5 fruit fly cellular contexts compared by ENCODE assay signal in the genomic region with DNA sequence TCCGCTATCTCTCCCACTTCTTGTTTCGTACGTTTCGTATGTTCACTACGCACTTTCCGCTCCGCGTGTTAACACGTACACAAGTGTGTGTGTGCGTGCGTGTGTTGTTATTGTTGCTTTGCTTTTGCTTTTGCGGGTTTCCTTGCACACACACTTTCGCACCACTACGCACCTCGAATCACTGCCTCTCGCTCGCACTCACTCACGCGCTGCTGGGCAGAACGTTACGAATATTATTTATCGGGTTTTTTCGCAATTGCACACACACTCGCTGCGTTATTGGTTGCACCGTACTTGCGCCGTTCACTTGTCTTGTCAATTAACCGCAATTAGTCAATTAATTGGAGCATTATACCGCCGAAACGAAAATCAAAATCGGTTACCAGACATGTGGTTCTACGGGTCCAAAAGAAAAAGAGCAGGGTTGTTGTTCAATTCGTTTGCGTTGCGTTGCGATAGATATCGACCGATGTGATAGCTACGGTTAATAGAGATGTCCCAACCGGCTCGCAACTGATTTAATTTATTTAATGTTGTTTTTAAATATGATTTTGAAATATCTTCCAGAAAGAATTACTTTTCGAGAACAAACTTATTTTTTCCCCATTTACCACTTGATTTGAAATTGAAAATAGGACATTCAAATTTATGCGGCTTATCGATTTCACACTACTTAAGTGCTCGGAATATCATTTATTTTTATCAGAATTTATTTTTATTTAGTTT.
TF ChIP-seq lines count a peak whose summit lies in the region.

A gene (minus strand): TSS at position 395 of the 726 bp plus-strand sequence.

TF ChIP-seq in whole organism, adult, 20 proteins besides CTCF, POLR2A, EP300 and RAD21 (continued from another document):
- no peak for TF ChIP-seq Clk (GFP tag; optimal IDR thresholded peaks at IDR 0.05; lab: Kevin White, UChicago)
- TF ChIP-seq Mnt (GFP tag; optimal IDR thresholded peaks at IDR 0.05; lab: Kevin White, UChicago), result peak; percentile 73
- TF ChIP-seq bab1 (GFP tag; optimal IDR thresholded peaks at IDR 0.05; lab: Kevin White, UChicago), result no peak
- TF ChIP-seq CG7101 (tag; optimal IDR thresholded peaks at IDR 0.05; lab: Kevin White, UChicago), result peak; percentile 70
- TF ChIP-seq Hr96 (GFP tag; optimal IDR thresholded peaks at IDR 0.05; lab: Kevin White, UChicago), result peak; percentile 60

TF ChIP-seq in whole organism, embryonic, 481 proteins besides CTCF, POLR2A, EP300 and RAD21 (continued from another document and continues in another):
- peak; percentile 6 for TF ChIP-seq CG12299 (tag; optimal IDR thresholded peaks at IDR 0.05; lab: Kevin White, UChicago)
- TF ChIP-seq CG8281 (tag; optimal IDR thresholded peaks at IDR 0.05; lab: Kevin White, UChicago), result no peak
- peak; percentile 80 for TF ChIP-seq CG14441 (GFP tag; IDR thresholded peaks at IDR 0.05; lab: Robert Waterston, UW)
- TF ChIP-seq CG17568 (GFP tag; optimal IDR thresholded peaks at IDR 0.05; lab: Kevin White, UChicago), result no peak
- TF ChIP-seq onecut (GFP tag; IDR thresholded peaks at IDR 0.05; lab: Robert Waterston, UW), result peak; percentile 69
- TF ChIP-seq Antp (GFP tag; optimal IDR thresholded peaks at IDR 0.05; lab: Kevin White, UChicago), result peak; percentile 59
- TF ChIP-seq inv (GFP tag; IDR thresholded peaks at IDR 0.05; lab: Robert Waterston, UW; ENCODE audit: partially characterized antibody), result peak; percentile 96
- peak; percentile 63 for TF ChIP-seq CG6689 (GFP tag; IDR thresholded peaks at IDR 0.05; lab: Robert Waterston, UW)
- TF ChIP-seq CG9727 (GFP tag; optimal IDR thresholded peaks at IDR 0.05; lab: Kevin White, UChicago), result peak; percentile 49
- TF ChIP-seq fd102C (GFP tag; optimal IDR thresholded peaks at IDR 0.05; lab: Kevin White, UChicago), result no peak
- TF ChIP-seq Nf-YA (GFP tag; IDR thresholded peaks at IDR 0.05; lab: Robert Waterston, UW), result peak; percentile 51; the same call in 1 of the 2 replicates
- TF ChIP-seq CG14667 (GFP tag; IDR thresholded peaks at IDR 0.05; lab: Robert Waterston, UW), result peak; percentile 51
- TF ChIP-seq CG14710 (tag; optimal IDR thresholded peaks at IDR 0.05; lab: Kevin White, UChicago), result peak; percentile 69
- TF ChIP-seq Ptx1 (GFP tag; IDR thresholded peaks at IDR 0.05; lab: Robert Waterston, UW), result peak; percentile 76
- no peak for TF ChIP-seq Gsc (GFP tag; IDR thresholded peaks at IDR 0.05; lab: Robert Waterston, UW)
- TF ChIP-seq CG6272 (GFP tag; IDR thresholded peaks at IDR 0.05; lab: Robert Waterston, UW), result peak; percentile 85
- peak; percentile 86 for TF ChIP-seq NFAT (GFP tag; IDR thresholded peaks at IDR 0.05; lab: Robert Waterston, UW)
- peak; percentile 51 for TF ChIP-seq CG33213 (GFP tag; optimal IDR thresholded peaks at IDR 0.05; lab: Kevin White, UChicago)
- no peak for TF ChIP-seq CG5953 (GFP tag; IDR thresholded peaks at IDR 0.05; lab: Robert Waterston, UW)
- 0 out of 3 replicates have a peak, but pooled peaks have one; percentile 22 for TF ChIP-seq C15 (GFP tag; IDR thresholded peaks at IDR 0.05; lab: Robert Waterston, UW)
- TF ChIP-seq zen2 (GFP tag; IDR thresholded peaks at IDR 0.05; lab: Robert Waterston, UW; ENCODE audit: partially characterized antibody), result peak; percentile 83
- TF ChIP-seq CG13775 (GFP tag; optimal IDR thresholded peaks at IDR 0.05; lab: Kevin White, UChicago), result peak; percentile 79
- peak; percentile 68 to 76 for TF ChIP-seq Pdp1 (GFP tag; optimal IDR thresholded peaks at IDR 0.05; lab: Kevin White, UChicago)
- TF ChIP-seq CG17612 (GFP tag; IDR thresholded peaks at IDR 0.05; lab: Robert Waterston, UW), result 0 out of 2 replicates have a peak, but pooled peaks have one; percentile 12
- TF ChIP-seq gcm2 (GFP tag; optimal IDR thresholded peaks at IDR 0.05; lab: Kevin White, UChicago), result no peak
- no peak for TF ChIP-seq fru (optimal IDR thresholded peaks at IDR 0.05; lab: Kevin White, UChicago)
- TF ChIP-seq bab2 (GFP tag; optimal IDR thresholded peaks at IDR 0.05; lab: Kevin White, UChicago), result peak; percentile 73
- peak; percentile 13 for TF ChIP-seq CG6813 (GFP tag; optimal IDR thresholded peaks at IDR 0.05; lab: Kevin White, UChicago)

TF ChIP-seq in whole organism, prepupa, 60 proteins besides CTCF, POLR2A, EP300 and RAD21 (continued from another document and continues in another):
- TF ChIP-seq eg (GFP tag; IDR thresholded peaks at IDR 0.05; lab: Robert Waterston, UW) (peak; percentile 65), Blimp-1 (GFP tag; optimal IDR thresholded peaks at IDR 0.05; lab: Kevin White, UChicago) (no peak), CG6854 (GFP tag; optimal IDR thresholded peaks at IDR 0.05; lab: Kevin White, UChicago) (no peak), CG8319 (GFP tag; optimal IDR thresholded peaks at IDR 0.05; lab: Kevin White, UChicago) (peak; percentile 36), CG31627 (GFP tag; optimal IDR thresholded peaks at IDR 0.05; lab: Kevin White, UChicago) (peak; percentile 76), CG34406 (GFP tag; optimal IDR thresholded peaks at IDR 0.05; lab: Kevin White, UChicago) (peak; percentile 36), Eip93F (GFP tag; optimal IDR thresholded peaks at IDR 0.05; lab: Kevin White, UChicago) (no peak), acj6 (GFP tag; optimal IDR thresholded peaks at IDR 0.05; lab: Kevin White, UChicago) (peak; percentile 54), CG11902 (GFP tag; optimal IDR thresholded peaks at IDR 0.05; lab: Kevin White, UChicago) (peak; percentile 34), Eip78C (GFP tag; lab: Kevin White, UChicago) (peak; percentile 59), Hr39 (GFP tag; optimal IDR thresholded peaks at IDR 0.05; lab: Kevin White, UChicago) (peak; percentile 64), CG15336 (GFP tag; IDR thresholded peaks at IDR 0.05; lab: Robert Waterston, UW) (peak; percentile 30; the same call in 1 of the 2 replicates), net (GFP tag; optimal IDR thresholded peaks at IDR 0.05; lab: Kevin White, UChicago) (peak; percentile 2), CG3032 (tag; optimal IDR thresholded peaks at IDR 0.05; lab: Kevin White, UChicago) (peak; percentile 42), pdm3 (GFP tag; optimal IDR thresholded peaks at IDR 0.05; lab: Kevin White, UChicago) (peak; percentile 62), Met (GFP tag; optimal IDR thresholded peaks at IDR 0.05; lab: Kevin White, UChicago) (peak; percentile 58), CG3919 (GFP tag; optimal IDR thresholded peaks at IDR 0.05; lab: Kevin White, UChicago) (no peak), Smox (GFP tag; optimal IDR thresholded peaks at IDR 0.05; lab: Kevin White, UChicago) (peak; percentile 60), vri (GFP tag; optimal IDR thresholded peaks at IDR 0.05; lab: Kevin White, UChicago) (no peak), CG9139 (GFP tag; optimal IDR thresholded peaks at IDR 0.05; lab: Kevin White, UChicago) (no peak), topi (GFP tag; optimal IDR thresholded peaks at IDR 0.05; lab: Kevin White, UChicago) (peak; percentile 50), fkh (GFP tag; optimal IDR thresholded peaks at IDR 0.05; lab: Kevin White, UChicago) (no peak), achi (GFP tag; optimal IDR thresholded peaks at IDR 0.05; lab: Kevin White, UChicago) (peak; percentile 40), Eip75B (GFP tag; optimal IDR thresholded peaks at IDR 0.05; lab: Kevin White, UChicago) (peak; percentile 37), spab (GFP tag; optimal IDR thresholded peaks at IDR 0.05; lab: Kevin White, UChicago) (no peak), Sox14 (GFP tag; optimal IDR thresholded peaks at IDR 0.05; lab: Kevin White, UChicago) (peak; percentile 55), lz (GFP tag; optimal IDR thresholded peaks at IDR 0.05; lab: Kevin White, UChicago) (peak; percentile 66), dsx (GFP tag; optimal IDR thresholded peaks at IDR 0.05; lab: Kevin White, UChicago; ENCODE audit: poor library complexity, severe bottlenecking) (no peak), CG6808 (GFP tag; optimal IDR thresholded peaks at IDR 0.05; lab: Kevin White, UChicago) (no peak), Hr4 (GFP tag; optimal IDR thresholded peaks at IDR 0.05; lab: Kevin White, UChicago) (peak; percentile 50), OdsH (GFP tag; optimal IDR thresholded peaks at IDR 0.05; lab: Kevin White, UChicago) (peak; percentile 55)

TF ChIP-seq in whole organism, pupa, 21 proteins besides CTCF, POLR2A, EP300 and RAD21 (continued from another document):
- TF ChIP-seq CG17806 (tag; optimal IDR thresholded peaks at IDR 0.05; lab: Kevin White, UChicago) (no peak), CG14655 (GFP tag; optimal IDR thresholded peaks at IDR 0.05; lab: Kevin White, UChicago) (no peak), CG8159 (tag; optimal IDR thresholded peaks at IDR 0.05; lab: Kevin White, UChicago) (peak; percentile 11)

TF ChIP-seq in whole organism, wandering third instar larva, 38 proteins besides CTCF, POLR2A, EP300 and RAD21 (continued from another document):
- TF ChIP-seq brk (GFP tag; optimal IDR thresholded peaks at IDR 0.05; lab: Kevin White, UChicago), result no peak
- TF ChIP-seq pan (optimal IDR thresholded peaks at IDR 0.05; lab: Kevin White, UChicago), result no peak
- no peak for TF ChIP-seq Vsx2 (GFP tag; optimal IDR thresholded peaks at IDR 0.05; lab: Kevin White, UChicago; ENCODE audit: partially characterized antibody)
- peak; percentile 47 for TF ChIP-seq h (GFP tag; optimal IDR thresholded peaks at IDR 0.05; lab: Kevin White, UChicago)
- TF ChIP-seq dl (GFP tag; optimal IDR thresholded peaks at IDR 0.05; lab: Kevin White, UChicago; ENCODE audit: insufficient read depth in 1 of 2, partially characterized antibody in 2 of 2), result no peak
- peak; percentile 35 for TF ChIP-seq CG9705 (GFP tag; optimal IDR thresholded peaks at IDR 0.05; lab: Kevin White, UChicago)
- TF ChIP-seq jim (GFP tag; optimal IDR thresholded peaks at IDR 0.05; lab: Kevin White, UChicago), result no peak
- TF ChIP-seq CG32264 (GFP tag; optimal IDR thresholded peaks at IDR 0.05; lab: Kevin White, UChicago), result no peak
- peak; percentile 61 for TF ChIP-seq Hr83 (GFP tag; optimal IDR thresholded peaks at IDR 0.05; lab: Kevin White, UChicago; ENCODE audit: poor library complexity, severe bottlenecking)
- TF ChIP-seq HLH106 (tag; optimal IDR thresholded peaks at IDR 0.05; lab: Kevin White, UChicago), result peak; percentile 69
- TF ChIP-seq N (GFP tag; optimal IDR thresholded peaks at IDR 0.05; lab: Kevin White, UChicago), result no peak
- TF ChIP-seq Abd-B (GFP tag; optimal IDR thresholded peaks at IDR 0.05; lab: Kevin White, UChicago), result no peak
- TF ChIP-seq OdsH (GFP tag; optimal IDR thresholded peaks at IDR 0.05; lab: Kevin White, UChicago), result peak; percentile 43
- TF ChIP-seq Sp1 (GFP tag; optimal IDR thresholded peaks at IDR 0.05; lab: Kevin White, UChicago), result peak; percentile 32
- TF ChIP-seq dmrt93B (GFP tag; optimal IDR thresholded peaks at IDR 0.05; lab: Kevin White, UChicago), result peak; percentile 29
- TF ChIP-seq sage (GFP tag; optimal IDR thresholded peaks at IDR 0.05; lab: Kevin White, UChicago), result no peak
- peak; percentile 53 for TF ChIP-seq sv (GFP tag; optimal IDR thresholded peaks at IDR 0.05; lab: Kevin White, UChicago)
- TF ChIP-seq woc (GFP tag; optimal IDR thresholded peaks at IDR 0.05; lab: Kevin White, UChicago), result peak; percentile 64
- TF ChIP-seq GATAd (GFP tag; optimal IDR thresholded peaks at IDR 0.05; lab: Kevin White, UChicago), result peak; percentile 1
